Worm (Caenorhabditis elegans) whole organism, L2 larva: ENCODE measurements around the gene skpo-3.

Experiments
- C34F6.9 ChIP-seq: fragments of 150-350 bp; optimal IDR thresholded peaks from 2 replicates; lab custom pipeline; 2014; ENCODE audit warnings: missing biosample characterization, missing genetic modification characterization
- alr-1 ChIP-seq: fragments of 150-350 bp; optimal IDR thresholded peaks from 2 replicates; lab custom pipeline; 2014; ENCODE audit warnings: missing biosample characterization, missing genetic modification characterization
- fos-1 ChIP-seq: fragments of 150-350 bp; optimal IDR thresholded peaks from 2 replicates; lab custom pipeline; 2014; ENCODE audit warnings: missing biosample characterization, missing genetic modification characterization
- lin-11 ChIP-seq: fragments of 150-350 bp; sonication (generic microtip); optimal IDR thresholded peaks from 2 replicates; lab custom pipeline; 2014; ENCODE audit warnings: missing biosample characterization, missing genetic modification characterization, inconsistent platforms, mixed read lengths
- lsy-2 ChIP-seq, 2 experiments: fragments of 150-350 bp in 1 of 2; sonication (generic microtip) in 1 of 2; optimal IDR thresholded peaks; 2 replicates each; lab custom pipeline; 2014 to 2017; ENCODE audit warnings: missing biosample characterization in 2 of 2, missing genetic modification characterization in 2 of 2
- mab-5 ChIP-seq: fragments of 150-350 bp; optimal IDR thresholded peaks from 2 replicates; lab custom pipeline; 2014; ENCODE audit warnings: missing biosample characterization, missing genetic modification characterization
- mbf-1 ChIP-seq: sonication (generic microtip); optimal IDR thresholded peaks from 2 replicates; lab custom pipeline; 2017; ENCODE audit warnings: missing biosample characterization, missing genetic modification characterization
- nhr-129 ChIP-seq: fragments of 150-350 bp; optimal IDR thresholded peaks from 2 replicates; lab custom pipeline; 2014; ENCODE audit warnings: missing biosample characterization, missing genetic modification characterization
- nhr-23 ChIP-seq: fragments of 150-350 bp; optimal IDR thresholded peaks from 2 replicates; lab custom pipeline; 2014; ENCODE audit warnings: missing biosample characterization, missing genetic modification reagents, missing genetic modification characterization
- nhr-77 ChIP-seq: fragments of 150-350 bp; optimal IDR thresholded peaks from 2 replicates; lab custom pipeline; 2014; ENCODE audit warnings: missing biosample characterization, missing genetic modification characterization
- peb-1 ChIP-seq: fragments of 150-350 bp; optimal IDR thresholded peaks from 2 replicates; lab custom pipeline; 2014; ENCODE audit warnings: missing biosample characterization, missing genetic modification characterization
- sem-4 ChIP-seq: fragments of 150-350 bp; optimal IDR thresholded peaks from 2 replicates; lab custom pipeline; 2014; ENCODE audit warnings: missing biosample characterization, missing genetic modification reagents, missing genetic modification characterization
- sma-9 ChIP-seq, 2 experiments: fragments of 150-350 bp in 1 of 2; sonication (generic microtip) in 1 of 2; optimal IDR thresholded peaks; 2 replicates each; lab custom pipeline; 2014 to 2016; ENCODE audit warnings: missing genetic modification characterization in 2 of 2, mild to moderate bottlenecking in 1 of 2, missing biosample characterization in 1 of 2, missing compliant biosample characterization in 1 of 2, missing genetic modification reagents in 1 of 2, moderate library complexity in 1 of 2
- unc-39 ChIP-seq: fragments of 150-350 bp; optimal IDR thresholded peaks from 2 replicates; lab custom pipeline; 2014; ENCODE audit warnings: missing biosample characterization, missing genetic modification characterization

Gene skpo-3

DNA sequence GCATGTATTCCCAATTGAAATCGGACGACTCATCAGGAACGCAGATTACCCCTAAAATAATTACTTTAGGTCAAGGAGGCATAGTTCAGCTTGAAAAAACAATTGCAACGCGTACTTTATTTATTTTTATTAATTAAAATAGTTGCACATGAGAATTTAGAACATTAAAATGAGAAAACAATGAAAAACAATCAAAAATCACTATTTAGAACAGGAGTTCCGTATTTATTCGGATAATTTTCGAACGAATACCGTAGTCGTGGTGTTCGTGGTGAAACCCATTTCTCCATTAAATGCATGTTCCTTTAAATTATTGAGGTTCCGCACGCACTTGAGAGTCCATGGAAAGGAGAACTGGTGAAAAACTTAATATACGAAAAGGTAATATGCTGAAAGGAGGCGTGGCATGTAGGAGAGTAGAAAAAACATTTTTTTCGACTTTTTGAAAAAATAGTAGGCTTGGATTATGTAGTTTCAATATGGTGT, 52.6 kb downstream of the skpo-3 start, which contains the start of gene puf-8:
puf-8 (minus strand) TSS at position 51 of the 486 bp plus-strand sequence.
- TF ChIP-seq unc-39 (no peak), sem-4 (tag; lab: Kevin White, UChicago) (no peak), fos-1 (tag; lab: Kevin White, UChicago) (no peak), nhr-129 (no peak), C34F6.9 (tag; lab: Kevin White, UChicago) (no peak), lin-11 (tag; lab: Kevin White, UChicago) (no peak), lsy-2 (tag; optimal IDR thresholded peaks at IDR 0.05; lab: Kevin White, UChicago) (no peak), mab-5 (tag; lab: Kevin White, UChicago) (no peak), sma-9 (GFP tag; optimal IDR thresholded peaks at IDR 0.05; lab: Kevin White, UChicago) (no peak), sma-9 (tag; optimal IDR thresholded peaks at IDR 0.05; lab: Kevin White, UChicago) (no peak)

ce11 chrII:7299042-7299441, 53.4 kb downstream of the skpo-3 start, which contains the start of gene C30G12.1:
Gene C30G12.1, plus strand, starts transcription at chrII:7299342.
- TF ChIP-seq alr-1 (tag; lab: Kevin White, UChicago) (no peak), mbf-1 (tag; lab: Kevin White, UChicago) (no peak), nhr-77 (no peak), nhr-129 (no peak), peb-1 (tag; lab: Kevin White, UChicago) (no peak), nhr-23 (tag; lab: Kevin White, UChicago) (no peak)
